Worm (Caenorhabditis elegans) whole organism, L4 larva: ENCODE data around the gene parn-1.

ENCODE experiments used
- F44E2.7 ChIP-seq: fragments of 200-800 bp; sonication (Bioruptor generic); IDR thresholded peaks from 2 replicates; pipeline ENCODE4 v2.1.2; 2022; ENCODE audit warnings: missing genetic modification characterization, missing compliant biosample characterization
- F49E8.2 ChIP-seq: sonication (generic microtip); optimal IDR thresholded peaks from 2 replicates; lab custom pipeline; 2016; ENCODE audit warnings: missing compliant biosample characterization, mild to moderate bottlenecking, missing genetic modification characterization, borderline replicate concordance
- Y75B8A.6 ChIP-seq: fragments of 200-800 bp; sonication (Bioruptor generic); IDR thresholded peaks from 2 replicates; pipeline ENCODE4 v1.3.6; 2022; ENCODE audit warnings: missing genetic modification reagents, missing genetic modification characterization, missing compliant biosample characterization
- ZK546.5 ChIP-seq, 2 experiments: sonication (generic microtip); optimal IDR thresholded peaks; 2 replicates each; lab custom pipeline; 2017; ENCODE audit warnings: missing biosample characterization in 2 of 2, missing genetic modification characterization in 2 of 2
- aha-1 ChIP-seq: fragments of 150-350 bp; peaks from one replicate; lab custom pipeline; 2014; ENCODE audit warnings: missing biosample characterization, missing genetic modification characterization
- arid-1 ChIP-seq: fragments of 200-800 bp; sonication (Bioruptor generic); conservative IDR thresholded peaks from 2 replicates; pipeline ENCODE4 v1.3.6; 2022; ENCODE audit warnings: missing genetic modification reagents, missing genetic modification characterization, missing compliant biosample characterization
- ceh-32 ChIP-seq: sonication (generic microtip); optimal IDR thresholded peaks from 2 replicates; lab custom pipeline; 2016; ENCODE audit warnings: mild to moderate bottlenecking, missing genetic modification characterization, missing compliant biosample characterization; ENCODE audit not compliant: poor library complexity
- ces-1 ChIP-seq: fragments of 150-350 bp; sonication (generic microtip); optimal IDR thresholded peaks from 4 replicates; lab custom pipeline; 2014; ENCODE audit warnings: missing biosample characterization, missing genetic modification reagents, missing genetic modification characterization
- daf-12 ChIP-seq: fragments of 150-350 bp; optimal IDR thresholded peaks from 2 replicates; lab custom pipeline; 2014; ENCODE audit warnings: missing biosample characterization, missing genetic modification reagents, missing genetic modification characterization
- daf-16 ChIP-seq, 3 experiments: sonication (generic microtip); optimal IDR thresholded peaks; 2 replicates each; lab custom pipeline; 2016 to 2017; ENCODE audit warnings: missing genetic modification characterization in 3 of 3, missing genetic modification reagents in 3 of 3, mild to moderate bottlenecking in 2 of 3, missing compliant biosample characterization in 2 of 3, missing biosample characterization in 1 of 3, moderate library complexity in 1 of 3
- daf-8 ChIP-seq: fragments of 200-800 bp; sonication (Bioruptor generic); IDR thresholded peaks from 2 replicates; pipeline ENCODE4 v1.3.6; 2022; ENCODE audit warnings: missing genetic modification characterization, missing compliant biosample characterization
- dmd-6 ChIP-seq: fragments of 200-800 bp; sonication (Bioruptor generic); IDR thresholded peaks from 2 replicates; pipeline ENCODE4 v1.3.6; 2022; ENCODE audit warnings: missing genetic modification reagents, missing genetic modification characterization, missing compliant biosample characterization
- dve-1 ChIP-seq: sonication (generic microtip); optimal IDR thresholded peaks from 2 replicates; lab custom pipeline; 2017; ENCODE audit warnings: antibody characterized with exemption, mild to moderate bottlenecking, missing genetic modification characterization, missing compliant biosample characterization; ENCODE audit not compliant: insufficient read depth
- fkh-10 ChIP-seq: fragments of 150-350 bp; optimal IDR thresholded peaks from 2 replicates; lab custom pipeline; 2014; ENCODE audit warnings: missing biosample characterization, missing genetic modification reagents, missing genetic modification characterization
- hmg-1.1 ChIP-seq: fragments of 200-800 bp; sonication (Bioruptor generic); IDR thresholded peaks from 2 replicates; pipeline ENCODE4 v1.3.6; 2022; ENCODE audit warnings: missing genetic modification reagents, missing genetic modification characterization, missing compliant biosample characterization
- lin-1 ChIP-seq: fragments of 200-800 bp; sonication (Bioruptor generic); IDR thresholded peaks from 2 replicates; pipeline ENCODE4 v1.3.6; 2022; ENCODE audit warnings: missing genetic modification reagents, missing genetic modification characterization, missing compliant biosample characterization
- lin-15B ChIP-seq: fragments of 150-350 bp; sonication (generic microtip); optimal IDR thresholded peaks from 3 replicates; lab custom pipeline; 2014; ENCODE audit warnings: missing biosample characterization, missing genetic modification characterization
- lin-29 ChIP-seq: fragments of 200-800 bp; sonication (Bioruptor generic); IDR thresholded peaks from 2 replicates; pipeline ENCODE4 v1.3.6; 2022; ENCODE audit warnings: missing genetic modification reagents, missing genetic modification characterization, missing compliant biosample characterization
- lin-38 ChIP-seq: fragments of 200-800 bp; sonication (Bioruptor generic); IDR thresholded peaks from 2 replicates; pipeline ENCODE4 v1.3.6; 2022; ENCODE audit warnings: missing genetic modification reagents, missing genetic modification characterization, missing compliant biosample characterization
- lin-39 ChIP-seq: fragments of 150-350 bp; optimal IDR thresholded peaks from 2 replicates; lab custom pipeline; 2014; ENCODE audit warnings: missing biosample characterization, missing genetic modification reagents, missing genetic modification characterization
- lir-3 ChIP-seq: sonication (generic microtip); optimal IDR thresholded peaks from 2 replicates; lab custom pipeline; 2016; ENCODE audit warnings: mild to moderate bottlenecking, missing genetic modification characterization, missing compliant biosample characterization
- lsy-2 ChIP-seq, 2 experiments: fragments of 150-350 bp in 1 of 2; sonication (generic microtip) in 1 of 2; optimal IDR thresholded peaks; 2 replicates each; lab custom pipeline; 2014 to 2017; ENCODE audit warnings: missing biosample characterization in 2 of 2, missing genetic modification characterization in 2 of 2
- madf-9 ChIP-seq: fragments of 200-800 bp; sonication (Bioruptor generic); conservative IDR thresholded peaks from 2 replicates; pipeline ENCODE4 v1.3.6; 2022; ENCODE audit warnings: missing genetic modification reagents, missing genetic modification characterization, missing compliant biosample characterization
- mdt-29 ChIP-seq: fragments of 200-800 bp; sonication (Bioruptor generic); IDR thresholded peaks from 2 replicates; pipeline ENCODE4 v1.3.6; 2022; ENCODE audit warnings: missing genetic modification reagents, missing genetic modification characterization, missing compliant biosample characterization
- mxl-3 ChIP-seq: fragments of 200-800 bp; sonication (Bioruptor generic); optimal IDR thresholded peaks from 2 replicates; lab custom pipeline; 2018; ENCODE audit warnings: mild to moderate bottlenecking, missing genetic modification characterization, missing compliant biosample characterization
- nhr-111 ChIP-seq: fragments of 200-800 bp; sonication (Bioruptor generic); optimal IDR thresholded peaks from 2 replicates; lab custom pipeline; 2018; ENCODE audit warnings: mild to moderate bottlenecking, missing genetic modification characterization, missing compliant biosample characterization
- nhr-42 ChIP-seq: fragments of 200-800 bp; sonication (Bioruptor generic); IDR thresholded peaks from 2 replicates; pipeline ENCODE4 v1.3.6; 2022; ENCODE audit warnings: missing genetic modification characterization, missing compliant biosample characterization
- nhr-6 ChIP-seq: fragments of 150-350 bp; optimal IDR thresholded peaks from 2 replicates; lab custom pipeline; 2014; ENCODE audit warnings: missing biosample characterization, missing genetic modification characterization
- sdz-12 ChIP-seq: fragments of 200-800 bp; sonication (Bioruptor generic); optimal IDR thresholded peaks from 2 replicates; lab custom pipeline; 2018; ENCODE audit warnings: mild to moderate bottlenecking, missing genetic modification characterization, missing compliant biosample characterization
- set-16 ChIP-seq: fragments of 200-800 bp; sonication (Bioruptor generic); IDR thresholded peaks from 2 replicates; pipeline ENCODE4 v1.3.6; 2022; ENCODE audit warnings: missing genetic modification reagents, missing genetic modification characterization, missing compliant biosample characterization
- skn-1 ChIP-seq: fragments of 150-350 bp; optimal IDR thresholded peaks from 2 replicates; lab custom pipeline; 2014; ENCODE audit warnings: missing biosample characterization, missing genetic modification characterization
- zfp-2 ChIP-seq: sonication (generic microtip); optimal IDR thresholded peaks from 2 replicates; lab custom pipeline; 2016; ENCODE audit warnings: mild to moderate bottlenecking, missing genetic modification characterization, missing compliant biosample characterization
- zip-11 ChIP-seq: fragments of 200-800 bp; sonication (Bioruptor generic); IDR thresholded peaks from 2 replicates; pipeline ENCODE4 v1.3.6; 2022; ENCODE audit warnings: missing genetic modification characterization, missing compliant biosample characterization
- ztf-11 ChIP-seq: fragments of 150-350 bp; optimal IDR thresholded peaks from 2 replicates; lab custom pipeline; 2014; ENCODE audit warnings: missing biosample characterization, missing genetic modification characterization

Gene parn-1

DNA sequence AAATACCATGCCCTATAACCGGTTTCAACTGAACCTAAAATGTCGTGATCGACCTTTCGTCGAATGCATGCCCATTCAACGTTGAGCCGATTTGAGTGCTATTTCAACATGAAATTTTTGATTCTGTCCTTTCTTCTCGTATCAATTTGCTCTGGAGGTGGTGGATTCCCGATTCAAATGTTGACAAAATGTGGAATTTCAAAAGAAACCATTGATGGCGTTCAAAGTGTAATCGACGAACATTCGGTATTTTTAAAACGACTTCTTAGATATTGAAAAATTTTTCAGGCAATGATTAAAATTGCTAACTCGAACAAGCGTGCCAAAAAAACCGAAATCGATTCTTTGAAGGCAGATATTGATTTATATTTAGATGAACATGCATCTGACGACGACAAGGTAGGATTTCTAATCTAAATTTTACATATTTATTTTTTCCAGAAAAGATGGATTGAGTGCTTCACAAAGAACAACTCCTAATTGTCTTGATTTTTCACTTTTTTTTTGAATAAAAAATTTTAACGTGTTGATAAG lies 32.1 kb upstream of the parn-1 start, which contains the start of gene R11D1.13 (continued):
- TF ChIP-seq lin-29 (GFP tag; lab: Robert Waterston, UW) (no peak), lin-15B (tag; lab: Kevin White, UChicago) (no peak), lin-38 (GFP tag; lab: Robert Waterston, UW) (peak; percentile 36; the same call in 1 of the 2 replicates)

DNA sequence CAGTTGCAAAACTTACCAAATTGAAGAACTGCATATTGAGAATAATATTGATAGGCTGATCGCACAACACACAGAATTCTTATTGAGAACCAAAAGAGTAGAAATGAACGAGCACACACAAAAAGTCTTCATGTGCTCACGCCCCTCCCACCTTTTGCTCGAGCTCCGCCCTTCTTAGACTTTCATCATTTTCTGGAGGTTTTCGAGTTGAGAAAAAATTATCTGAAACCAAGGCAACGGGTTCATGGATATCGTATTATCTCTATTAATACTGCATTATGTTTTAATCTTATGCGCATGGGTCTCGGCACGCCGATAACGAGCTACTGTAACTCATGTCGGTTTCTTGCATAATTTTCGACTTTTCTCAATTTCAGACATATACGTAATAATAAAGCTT lies 30.8 kb upstream of the parn-1 start, which contains the start of gene R11D1.12:
Gene R11D1.12, minus strand, starts transcription at position 101 of the 400 bp plus-strand sequence.
- TF ChIP-seq daf-16 (GFP tag; optimal IDR thresholded peaks at IDR 0.05; lab: Kevin White, UChicago): no peak
- no peak for TF ChIP-seq daf-16 (tag; optimal IDR thresholded peaks at IDR 0.05; lab: Kevin White, UChicago)
- no peak for TF ChIP-seq F49E8.2 (tag; lab: Kevin White, UChicago)
- no peak for TF ChIP-seq mdt-29
- TF ChIP-seq nhr-111 (GFP tag; lab: Kevin White, UChicago): no peak
- TF ChIP-seq lin-1 (GFP tag; lab: Robert Waterston, UW): no peak
- no peak for TF ChIP-seq fkh-10 (GFP tag; lab: Kevin White, UChicago)
- no peak for TF ChIP-seq sdz-12 (GFP tag; lab: Kevin White, UChicago)
- no peak for TF ChIP-seq F44E2.7 (GFP tag; lab: Robert Waterston, UW)
- no peak for TF ChIP-seq madf-9
- TF ChIP-seq arid-1 (GFP tag; lab: Robert Waterston, UW): no peak
- no peak for TF ChIP-seq ceh-32
- no peak for TF ChIP-seq skn-1 (tag; lab: Kevin White, UChicago)
- TF ChIP-seq dve-1 (tag; lab: Kevin White, UChicago): no peak
- TF ChIP-seq zfp-2 (tag; lab: Kevin White, UChicago): no peak
- TF ChIP-seq ZK546.5 (tag; optimal IDR thresholded peaks at IDR 0.05; lab: Kevin White, UChicago): no peak
- TF ChIP-seq hmg-1.1 (GFP tag; lab: Robert Waterston, UW): no peak
- TF ChIP-seq daf-8: no peak
- no peak for TF ChIP-seq ces-1 (GFP tag; lab: Kevin White, UChicago)
- no peak for TF ChIP-seq ztf-11 (tag; lab: Kevin White, UChicago)
- no peak for TF ChIP-seq daf-12

DNA sequence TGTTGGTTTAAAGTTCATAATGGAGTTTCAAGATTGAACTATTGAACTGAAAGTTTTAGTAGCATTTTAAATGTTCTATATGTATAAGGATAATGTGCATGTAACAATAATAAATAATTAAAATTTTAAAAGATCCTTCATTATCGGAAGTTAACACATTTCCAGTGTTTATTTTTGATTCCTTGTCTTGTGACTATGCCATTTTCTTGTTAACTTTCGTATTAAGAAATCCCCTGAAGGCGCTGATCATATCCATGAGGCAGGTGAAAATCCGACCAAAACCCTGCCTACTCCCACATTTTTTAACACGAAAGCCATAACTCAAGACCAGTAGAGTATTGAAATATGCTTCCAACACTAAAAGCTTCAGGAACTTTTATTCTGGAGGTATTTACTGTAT lies 24.7 kb upstream of the parn-1 start, which contains the start of gene R11D1.7:
Gene R11D1.7, plus strand, starts transcription at position 301 of the 400 bp plus-strand sequence.
- no peak for TF ChIP-seq nhr-6 (tag; lab: Kevin White, UChicago)

DNA sequence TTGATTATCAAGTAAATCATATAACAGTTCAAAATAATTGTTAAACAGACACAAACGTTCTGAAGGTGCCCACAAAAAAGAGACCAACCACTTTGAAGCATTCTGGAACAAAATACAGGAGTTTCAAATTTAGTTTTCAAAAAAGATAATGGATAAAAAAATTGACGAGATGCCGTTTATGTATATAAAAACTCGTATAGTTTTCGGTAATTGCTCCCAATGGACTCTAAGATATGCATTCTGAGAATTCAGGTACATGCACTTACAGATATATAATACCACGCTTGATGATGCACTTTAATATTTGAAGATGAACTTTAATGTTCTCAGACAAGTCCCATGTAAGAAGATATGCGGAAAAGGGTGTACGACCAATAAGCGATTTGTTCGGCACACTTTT lies 23.6 kb upstream of the parn-1 start, which contains the start of gene str-181:
Gene str-181, minus strand, starts transcription at position 101 of the 400 bp plus-strand sequence.
- TF ChIP-seq lin-39 (no peak), lin-38 (GFP tag; lab: Robert Waterston, UW) (no peak), aha-1 (tag; lab: Kevin White, UChicago) (peak; percentile 56)
- TF ChIP-seq, all 104 proteins: peak for 1

DNA sequence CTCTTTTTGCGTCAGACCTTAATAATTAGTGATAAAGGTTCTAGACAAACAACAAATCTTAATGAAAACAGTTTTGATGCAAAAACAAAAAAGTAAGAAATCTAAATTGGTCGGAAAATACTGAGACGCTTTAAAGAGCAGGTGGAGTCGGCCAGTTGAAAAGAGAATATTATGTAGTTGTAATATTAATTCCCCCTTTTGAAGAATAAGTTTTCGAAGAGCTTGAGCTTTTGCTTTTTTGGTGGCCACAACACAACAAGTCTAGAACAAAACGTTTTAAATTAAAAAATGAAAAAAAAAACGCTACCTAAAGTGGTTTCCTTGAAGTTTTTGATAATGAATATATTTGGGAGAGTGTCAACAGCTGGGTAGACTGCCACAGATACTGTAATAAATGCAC lies 21.4 kb upstream of the parn-1 start, which contains the start of gene str-178:
Gene str-178, minus strand, starts transcription at position 101 of the 400 bp plus-strand sequence.
- TF ChIP-seq mxl-3: no peak
- no peak for TF ChIP-seq zip-11 (GFP tag; lab: Robert Waterston, UW)
- no peak for TF ChIP-seq nhr-42 (GFP tag; lab: Robert Waterston, UW)
- TF ChIP-seq aha-1 (tag; lab: Kevin White, UChicago): no peak
- TF ChIP-seq lin-15B (tag; lab: Kevin White, UChicago): no peak
- no peak for TF ChIP-seq hmg-1.1 (GFP tag; lab: Robert Waterston, UW)
- TF ChIP-seq lin-1 (GFP tag; lab: Robert Waterston, UW): no peak
- TF ChIP-seq zfp-2 (tag; lab: Kevin White, UChicago): no peak
- no peak for TF ChIP-seq lir-3
- TF ChIP-seq lsy-2 (tag; optimal IDR thresholded peaks at IDR 0.05; lab: Kevin White, UChicago): no peak
- TF ChIP-seq dmd-6 (GFP tag; lab: Robert Waterston, UW): no peak
- TF ChIP-seq sdz-12 (GFP tag; lab: Kevin White, UChicago): no peak
- no peak for TF ChIP-seq Y75B8A.6 (GFP tag; lab: Robert Waterston, UW)
- no peak for TF ChIP-seq set-16 (GFP tag; lab: Robert Waterston, UW)
